Worm (Caenorhabditis elegans) whole organism, early embryonic: Measurements from ENCODE around the gene ZK355.2.

Source experiments
- aly-1 ChIP-seq: sonication (generic microtip); optimal IDR thresholded peaks from 2 replicates; lab custom pipeline; 2016; ENCODE audit warnings: missing genetic modification characterization, missing compliant biosample characterization
- ama-1 ChIP-seq: fragments of 150-350 bp; optimal IDR thresholded peaks from 2 replicates; lab custom pipeline; 2014
- ceh-13 ChIP-seq: fragments of 200-800 bp; sonication (Bioruptor generic); optimal IDR thresholded peaks from 2 replicates; lab custom pipeline; 2018; ENCODE audit warnings: mild to moderate bottlenecking, missing genetic modification characterization, missing compliant biosample characterization
- ceh-36 ChIP-seq: sonication (generic microtip); optimal IDR thresholded peaks from 2 replicates; lab custom pipeline; 2016; ENCODE audit warnings: missing genetic modification characterization, inconsistent platforms, missing compliant biosample characterization
- ets-7 ChIP-seq: sonication (generic microtip); optimal IDR thresholded peaks from 2 replicates; lab custom pipeline; 2016; ENCODE audit warnings: missing genotype, missing genetic modification characterization, missing compliant biosample characterization
- flt-1 ChIP-seq: fragments of 200-800 bp; sonication (Bioruptor generic); IDR thresholded peaks from 2 replicates; pipeline ENCODE4 v1.3.6; 2022; ENCODE audit warnings: missing genetic modification characterization, missing compliant biosample characterization
- hmbx-1 ChIP-seq: sonication (generic microtip); optimal IDR thresholded peaks from 2 replicates; lab custom pipeline; 2016; ENCODE audit warnings: mild to moderate bottlenecking, missing genetic modification characterization, missing compliant biosample characterization
- hnd-1 ChIP-seq: sonication (generic microtip); optimal IDR thresholded peaks from 2 replicates; lab custom pipeline; 2016; ENCODE audit warnings: missing genetic modification characterization, missing compliant biosample characterization
- pes-1 ChIP-seq: fragments of 200-800 bp; sonication (Bioruptor generic); IDR thresholded peaks from 2 replicates; pipeline ENCODE4 v1.3.6; 2022; ENCODE audit warnings: missing genetic modification reagents, missing genetic modification characterization, missing compliant biosample characterization
- scrt-1 ChIP-seq: fragments of 200-800 bp; sonication (Bioruptor generic); IDR thresholded peaks from 2 replicates; pipeline ENCODE4 v1.3.6; 2022; ENCODE audit warnings: missing genetic modification characterization, missing compliant biosample characterization
- tbx-37 ChIP-seq: fragments of 200-800 bp; sonication (Bioruptor generic); conservative IDR thresholded peaks from 2 replicates; pipeline ENCODE4 v1.3.6; 2022; ENCODE audit warnings: missing genetic modification reagents, missing genetic modification characterization, missing compliant biosample characterization

- TF ChIP-seq scrt-1 (GFP tag; lab: Robert Waterston, UW): no peak
- no peak for TF ChIP-seq aly-1 (tag; lab: Kevin White, UChicago)
- no peak for TF ChIP-seq hnd-1 (tag; lab: Kevin White, UChicago)
- no peak for TF ChIP-seq flt-1
- no peak for TF ChIP-seq tbx-37
- no peak for TF ChIP-seq hmbx-1
- no peak for TF ChIP-seq ama-1 (lab: Kevin White, UChicago)
- no peak for TF ChIP-seq ceh-36 (tag; lab: Kevin White, UChicago)
- TF ChIP-seq ets-7: no peak
- no peak for TF ChIP-seq ceh-13
- no peak for TF ChIP-seq pes-1 (GFP tag; lab: Robert Waterston, UW)
These were observed 1.4 kb upstream of the ZK355.2 start for ce11 chrII:2922359-2922758.
